Fruit fly (Drosophila melanogaster) whole organism, prepupa: ENCODE data around the gene jim.

Experiments
- Blimp-1 ChIP-seq: fragments of 200-800 bp; sonication (Bioruptor generic); optimal IDR thresholded peaks from 3 replicates; lab custom pipeline; 2017; ENCODE audit warnings: missing biosample characterization, missing genetic modification characterization, mild to moderate bottlenecking, moderate library complexity, missing genetic modification reagents
- CG10631 ChIP-seq: fragments of 200-800 bp; sonication (Bioruptor generic); optimal IDR thresholded peaks from 2 replicates; lab custom pipeline; 2016; ENCODE audit warnings: missing biosample characterization, missing genetic modification characterization
- CG11294 ChIP-seq: fragments of 200-800 bp; sonication (Bioruptor generic); IDR thresholded peaks from 2 replicates; pipeline ENCODE4 v1.3.6; 2022; ENCODE audit warnings: missing biosample characterization, missing genetic modification characterization
- CG11902 ChIP-seq: fragments of 200-800 bp; sonication (Bioruptor generic); optimal IDR thresholded peaks from 3 replicates; lab custom pipeline; 2016; ENCODE audit warnings: missing biosample characterization, missing genetic modification characterization
- CG1621 ChIP-seq: fragments of 200-800 bp; sonication (Bioruptor generic); optimal IDR thresholded peaks from 3 replicates; lab custom pipeline; 2018; ENCODE audit warnings: missing biosample characterization, mild to moderate bottlenecking, missing genetic modification characterization
- CG3032 ChIP-seq: fragments of 200-800 bp; optimal IDR thresholded peaks from 2 replicates; lab custom pipeline; 2019; ENCODE audit warnings: missing biosample characterization, mild to moderate bottlenecking, missing genetic modification characterization, moderate library complexity
- CG3919 ChIP-seq: fragments of 200-800 bp; sonication (Bioruptor generic); optimal IDR thresholded peaks from 3 replicates; lab custom pipeline; 2016; ENCODE audit warnings: missing biosample characterization, missing genetic modification characterization
- CG6163 ChIP-seq: fragments of 200-800 bp; sonication (Bioruptor generic); IDR thresholded peaks from 3 replicates; pipeline ENCODE4 v1.3.6; 2022; ENCODE audit warnings: missing biosample characterization, missing genetic modification characterization
- CG6276 ChIP-seq: fragments of 200-800 bp; sonication (Bioruptor generic); optimal IDR thresholded peaks from 2 replicates; lab custom pipeline; 2017; ENCODE audit warnings: missing biosample characterization, mild to moderate bottlenecking, missing genetic modification characterization
- CG6808 ChIP-seq: fragments of 200-800 bp; sonication (Bioruptor generic); optimal IDR thresholded peaks from 3 replicates; lab custom pipeline; 2017; ENCODE audit warnings: missing biosample characterization, missing genetic modification characterization, mild to moderate bottlenecking, moderate library complexity, missing genetic modification reagents
- CG6854 ChIP-seq: fragments of 200-800 bp; sonication (Bioruptor generic); optimal IDR thresholded peaks from 2 replicates; lab custom pipeline; 2017; ENCODE audit warnings: missing biosample characterization, mild to moderate bottlenecking, missing genetic modification characterization
- CG8119 ChIP-seq: fragments of 200-800 bp; sonication (Bioruptor generic); IDR thresholded peaks from 3 replicates; pipeline ENCODE4 v1.3.6; 2022; ENCODE audit warnings: missing biosample characterization, missing genetic modification characterization
- CG8319 ChIP-seq: fragments of 200-800 bp; sonication (Bioruptor generic); optimal IDR thresholded peaks from 3 replicates; lab custom pipeline; 2016; ENCODE audit warnings: missing biosample characterization, missing genetic modification characterization
- CG8632 ChIP-seq: fragments of 200-800 bp; sonication (Bioruptor generic); optimal IDR thresholded peaks from 3 replicates; lab custom pipeline; 2016; ENCODE audit warnings: missing biosample characterization, missing genetic modification characterization
- CG9139 ChIP-seq: fragments of 200-800 bp; sonication (Bioruptor generic); optimal IDR thresholded peaks from 3 replicates; lab custom pipeline; 2017; ENCODE audit warnings: missing biosample characterization, mild to moderate bottlenecking, missing genetic modification characterization
- Eip75B ChIP-seq: fragments of 200-800 bp; sonication (Bioruptor generic); optimal IDR thresholded peaks from 3 replicates; lab custom pipeline; 2016; ENCODE audit warnings: missing biosample characterization, missing genetic modification characterization
- Eip78C ChIP-seq: fragments of 200-800 bp; sonication (Bioruptor generic); peaks from one replicate; lab custom pipeline; 2016; ENCODE audit warnings: missing biosample characterization, missing genetic modification characterization
- Eip93F ChIP-seq: fragments of 200-800 bp; sonication (Bioruptor generic); optimal IDR thresholded peaks from 2 replicates; lab custom pipeline; 2016; ENCODE audit warnings: missing biosample characterization, mild to moderate bottlenecking, missing genetic modification characterization
- Ets21C ChIP-seq: fragments of 200-800 bp; sonication (Bioruptor generic); optimal IDR thresholded peaks from 3 replicates; lab custom pipeline; 2016; ENCODE audit warnings: missing biosample characterization, missing genetic modification characterization
- Ets96B ChIP-seq: fragments of 200-800 bp; optimal IDR thresholded peaks from 2 replicates; lab custom pipeline; 2019; ENCODE audit warnings: missing biosample characterization, mild to moderate bottlenecking, missing genetic modification characterization, moderate library complexity
- Gug ChIP-seq: fragments of 200-800 bp; sonication (Bioruptor generic); IDR thresholded peaks from 2 replicates; pipeline ENCODE4 v1.3.6; 2022; ENCODE audit warnings: missing biosample characterization, missing genetic modification characterization
- Hr39 ChIP-seq: fragments of 200-800 bp; sonication (Bioruptor generic); optimal IDR thresholded peaks from 2 replicates; lab custom pipeline; 2016; ENCODE audit warnings: missing biosample characterization, missing genetic modification characterization
- Hr4 ChIP-seq: fragments of 200-800 bp; sonication (Bioruptor generic); optimal IDR thresholded peaks from 3 replicates; lab custom pipeline; 2016; ENCODE audit warnings: missing biosample characterization, missing genetic modification characterization
- Lpt ChIP-seq: fragments of 200-800 bp; sonication (Bioruptor generic); optimal IDR thresholded peaks from 3 replicates; lab custom pipeline; 2016; ENCODE audit warnings: missing biosample characterization, missing genetic modification characterization
- Met ChIP-seq: fragments of 200-800 bp; sonication (Bioruptor generic); optimal IDR thresholded peaks from 3 replicates; lab custom pipeline; 2016; ENCODE audit warnings: missing biosample characterization, missing genetic modification characterization
- Smox ChIP-seq: fragments of 200-800 bp; sonication (Bioruptor generic); optimal IDR thresholded peaks from 3 replicates; lab custom pipeline; 2016; ENCODE audit warnings: missing biosample characterization, missing genetic modification characterization
- Sox102F ChIP-seq: fragments of 200-800 bp; sonication (Bioruptor generic); optimal IDR thresholded peaks from 2 replicates; lab custom pipeline; 2016; ENCODE audit warnings: missing biosample characterization, mild to moderate bottlenecking, missing genetic modification characterization
- Sox14 ChIP-seq: fragments of 200-800 bp; sonication (Bioruptor generic); optimal IDR thresholded peaks from 3 replicates; lab custom pipeline; 2016; ENCODE audit warnings: missing biosample characterization, missing genetic modification characterization
- Sox15 ChIP-seq: fragments of 200-800 bp; sonication (Bioruptor generic); optimal IDR thresholded peaks from 3 replicates; lab custom pipeline; 2016; ENCODE audit warnings: missing biosample characterization, missing genetic modification characterization
- acj6 ChIP-seq: fragments of 200-800 bp; sonication (Bioruptor generic); optimal IDR thresholded peaks from 3 replicates; lab custom pipeline; 2016; ENCODE audit warnings: missing biosample characterization, missing genetic modification characterization
- cyc ChIP-seq: fragments of 200-800 bp; sonication (Bioruptor generic); optimal IDR thresholded peaks from 3 replicates; lab custom pipeline; 2016; ENCODE audit warnings: missing biosample characterization, missing genetic modification characterization
- eg ChIP-seq: fragments of 200-800 bp; sonication (Bioruptor generic); IDR thresholded peaks from 3 replicates; pipeline ENCODE4 v1.3.6; 2022; ENCODE audit warnings: missing biosample characterization, missing genetic modification characterization
- fd59A ChIP-seq: fragments of 200-800 bp; sonication (Bioruptor generic); optimal IDR thresholded peaks from 2 replicates; lab custom pipeline; 2017; ENCODE audit warnings: missing biosample characterization, mild to moderate bottlenecking, missing genetic modification characterization, missing genetic modification reagents
- fd85E ChIP-seq: fragments of 200-800 bp; sonication (Bioruptor generic); optimal IDR thresholded peaks from 3 replicates; lab custom pipeline; 2016; ENCODE audit warnings: missing biosample characterization, missing genetic modification characterization
- fkh ChIP-seq: fragments of 200-800 bp; sonication (Bioruptor generic); optimal IDR thresholded peaks from 3 replicates; lab custom pipeline; 2017; ENCODE audit warnings: missing biosample characterization, mild to moderate bottlenecking, missing genetic modification characterization, moderate library complexity
- net ChIP-seq: fragments of 200-800 bp; sonication (Bioruptor generic); optimal IDR thresholded peaks from 3 replicates; lab custom pipeline; 2016; ENCODE audit warnings: missing biosample characterization, missing genetic modification characterization
- pdm3 ChIP-seq: fragments of 200-800 bp; sonication (Bioruptor generic); optimal IDR thresholded peaks from 3 replicates; lab custom pipeline; 2016; ENCODE audit warnings: missing biosample characterization, missing genetic modification characterization
- salr ChIP-seq, 2 experiments: fragments of 200-800 bp; sonication (Bioruptor generic); optimal IDR thresholded peaks; 3 replicates each; lab custom pipeline; 2016 to 2018; ENCODE audit warnings: missing biosample characterization in 2 of 2, missing genetic modification characterization in 2 of 2, mild to moderate bottlenecking in 1 of 2
- ss ChIP-seq, 2 experiments: fragments of 200-800 bp; sonication (Bioruptor generic); optimal IDR thresholded peaks; 2 replicates in 1 of 2; 3 replicates in 1 of 2; lab custom pipeline; 2017 to 2018; ENCODE audit warnings: mild to moderate bottlenecking in 2 of 2, missing biosample characterization in 2 of 2, missing genetic modification characterization in 2 of 2, moderate library complexity in 1 of 2
- svp ChIP-seq: fragments of 200-800 bp; sonication (Bioruptor generic); peaks from one replicate; lab custom pipeline; 2016; ENCODE audit warnings: missing biosample characterization, missing genetic modification characterization
- topi ChIP-seq: fragments of 200-800 bp; sonication (Bioruptor generic); optimal IDR thresholded peaks from 3 replicates; lab custom pipeline; 2016; ENCODE audit warnings: missing biosample characterization, missing genetic modification characterization
- vri ChIP-seq: fragments of 200-800 bp; sonication (Bioruptor generic); optimal IDR thresholded peaks from 3 replicates; lab custom pipeline; 2016; ENCODE audit warnings: missing biosample characterization, mild to moderate bottlenecking, missing genetic modification characterization

Gene jim

dm6 chr3L:22871845-22872361, 36.9 kb upstream of the jim start, which contains the start of the genes CG11109 and Arf1 (continued):
- peak; percentile 15 for TF ChIP-seq CG1621
- TF ChIP-seq CG3919 (GFP tag; lab: Kevin White, UChicago): no peak

dm6 chr3L:22871030-22871844, 36.2 kb upstream of the jim start:
- TF ChIP-seq ss (GFP tag; optimal IDR thresholded peaks at IDR 0.05; lab: Kevin White, UChicago): peak; percentile 20 to 22
- peak; percentile 42 for TF ChIP-seq Eip78C (GFP tag; lab: Kevin White, UChicago)
- TF ChIP-seq net (GFP tag; lab: Kevin White, UChicago): no peak
- peak; percentile 7 for TF ChIP-seq Sox14 (GFP tag; lab: Kevin White, UChicago)
- TF ChIP-seq CG3032: peak; percentile 2
- no peak for TF ChIP-seq fd85E (GFP tag; lab: Kevin White, UChicago)
- no peak for TF ChIP-seq Ets96B (tag; lab: Kevin White, UChicago)
- TF ChIP-seq CG9139 (GFP tag; lab: Kevin White, UChicago): no peak
- TF ChIP-seq eg (GFP tag; lab: Robert Waterston, UW): no peak
- peak; percentile 16 for TF ChIP-seq CG6808
- TF ChIP-seq Gug (GFP tag; lab: Robert Waterston, UW): 0 out of 2 replicates have a peak, but pooled peaks have one; percentile 18
- 0 out of 3 replicates have a peak, but pooled peaks have one; percentile 34 for TF ChIP-seq CG8119 (GFP tag; lab: Robert Waterston, UW)
- TF ChIP-seq Sox102F: no peak
- TF ChIP-seq Ets21C (GFP tag; lab: Kevin White, UChicago): peak; percentile 12
- TF ChIP-seq Hr4 (GFP tag; lab: Kevin White, UChicago): no peak
- no peak for TF ChIP-seq CG6163 (GFP tag; lab: Robert Waterston, UW)
- peak; percentile 27 for TF ChIP-seq CG1621
- TF ChIP-seq svp (GFP tag; lab: Kevin White, UChicago): peak; percentile 97
- TF ChIP-seq, all 60 proteins: peak for 10

DNA sequence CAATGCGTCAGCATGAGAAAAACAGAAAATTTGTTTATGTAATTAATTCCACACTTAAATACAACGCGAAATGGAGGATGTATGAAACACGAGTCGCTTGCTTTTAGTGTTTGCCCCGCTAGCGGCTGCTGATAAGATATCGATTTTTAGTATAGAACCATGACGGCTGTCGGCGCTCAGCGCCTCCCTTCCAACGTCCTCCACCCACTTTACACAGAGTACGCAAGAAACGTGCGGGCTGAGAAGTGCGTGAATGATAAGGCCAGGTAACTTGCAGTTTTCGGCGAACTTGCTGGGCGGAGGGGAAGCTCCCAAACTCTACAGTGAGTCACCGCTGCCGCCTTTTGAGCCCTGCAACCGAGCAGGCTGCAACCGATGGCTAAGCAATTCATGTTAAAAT, 35.4 kb upstream of the jim start:
- no peak for TF ChIP-seq CG11294 (GFP tag; lab: Robert Waterston, UW)
- peak; percentile 71 for TF ChIP-seq vri (GFP tag; lab: Kevin White, UChicago)
- TF ChIP-seq, all 60 proteins: peak for 1

- TF ChIP-seq net (GFP tag; lab: Kevin White, UChicago) (no peak), Lpt (GFP tag; lab: Kevin White, UChicago) (no peak), Hr39 (GFP tag; lab: Kevin White, UChicago) (no peak), Eip93F (GFP tag; lab: Kevin White, UChicago) (no peak), CG10631 (GFP tag; lab: Kevin White, UChicago) (peak; percentile 11), pdm3 (GFP tag; lab: Kevin White, UChicago) (no peak), vri (GFP tag; lab: Kevin White, UChicago) (peak; percentile 63), CG3919 (GFP tag; lab: Kevin White, UChicago) (peak; percentile 63), CG3032 (no peak), Sox15 (GFP tag; lab: Kevin White, UChicago) (no peak), fkh (no peak), Blimp-1 (GFP tag; lab: Kevin White, UChicago) (no peak), CG6276 (GFP tag; lab: Kevin White, UChicago) (no peak), CG11902 (GFP tag; lab: Kevin White, UChicago) (no peak), Met (no peak), Ets96B (tag; lab: Kevin White, UChicago) (no peak), acj6 (GFP tag; lab: Kevin White, UChicago) (peak; percentile 15), Gug (GFP tag; lab: Robert Waterston, UW) (no peak), Hr4 (GFP tag; lab: Kevin White, UChicago) (no peak), svp (GFP tag; lab: Kevin White, UChicago) (peak; percentile 2), CG1621 (no peak), topi (GFP tag; lab: Kevin White, UChicago) (peak; percentile 46), Smox (GFP tag; lab: Kevin White, UChicago) (no peak), Eip75B (peak; percentile 44), salr (GFP tag; optimal IDR thresholded peaks at IDR 0.05; lab: Kevin White, UChicago) (no peak), eg (GFP tag; lab: Robert Waterston, UW) (0 out of 3 replicates have a peak, but pooled peaks have one; percentile 32), Eip78C (GFP tag; lab: Kevin White, UChicago) (peak; percentile 84), fd85E (GFP tag; lab: Kevin White, UChicago) (no peak), Ets21C (GFP tag; lab: Kevin White, UChicago) (no peak), cyc (peak; percentile 60), CG8632 (no peak), CG6854 (no peak), CG8319 (GFP tag; lab: Kevin White, UChicago) (no peak), CG11294 (GFP tag; lab: Robert Waterston, UW) (no peak), fd59A (GFP tag; lab: Kevin White, UChicago) (no peak)
Observed at dm6 chr3L:22868070-22868469, 33.1 kb upstream of the jim start, which contains the start of gene EMC4. Gene EMC4, minus strand, starts transcription at chr3L:22868243.
